Fruit fly (Drosophila melanogaster): Measurements from ENCODE around the gene Atg8b.

- no peak for TF ChIP-seq usp (GFP tag; optimal IDR thresholded peaks at IDR 0.05)
- no peak for TF ChIP-seq psq (optimal IDR thresholded peaks at IDR 0.05)
- peak; percentile 98 for TF ChIP-seq Dll (optimal IDR thresholded peaks at IDR 0.05)
These were observed 7.8 kb downstream of the Atg8b start for dm6 chr3R:17716858-17717596.
